Worm (Caenorhabditis elegans): ENCODE measurements around the gene R12B2.2.
A peak's percentile ranks its signal among the peaks of the same experiment; 100 is the strongest.

The R12B2.2 gene

ce11 chrIII:5806720-5807119 lies at the start of gene R12B2.2:
R12B2.2 (plus strand) TSS chrIII:5807020.
- TF ChIP-seq mes-2 (tag; optimal IDR thresholded peaks at IDR 0.05; ENCODE audit: poor library complexity, severe bottlenecking) (peak; percentile 20), ceh-32 (tag; optimal IDR thresholded peaks at IDR 0.05; ENCODE audit: poor library complexity) (no peak)

DNA sequence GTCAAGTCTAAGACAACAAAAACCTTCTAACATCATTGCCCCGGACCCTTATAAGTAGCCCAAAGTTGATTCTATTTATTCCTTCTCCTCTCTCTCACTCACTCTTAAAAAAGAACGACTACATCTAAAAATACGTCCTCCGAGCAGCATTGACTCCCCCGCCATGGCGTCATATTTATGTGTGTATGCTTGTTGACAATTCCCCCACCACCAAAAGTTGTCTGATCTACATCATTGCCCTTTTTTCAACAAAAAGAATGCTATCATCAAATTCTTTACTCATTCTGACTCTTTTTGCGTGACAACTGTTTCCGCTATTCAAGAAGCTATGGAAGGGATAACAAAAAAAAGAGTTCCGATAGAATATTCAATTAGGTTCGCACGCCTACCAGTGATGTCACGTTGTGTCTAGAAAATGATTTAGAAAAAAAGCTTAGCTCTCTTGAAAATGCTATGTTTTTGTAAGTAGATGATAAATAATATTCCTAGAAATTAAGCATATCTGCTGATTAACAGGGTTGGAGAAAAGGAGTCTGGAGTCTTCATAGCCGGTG lies 49.3 kb upstream of the R12B2.2 start:
- TF ChIP-seq php-3 (GFP tag; IDR thresholded peaks at IDR 0.05) (no peak), ces-1 (GFP tag; optimal IDR thresholded peaks at IDR 0.05) (peak; percentile 6), aha-1 (tag) (peak; percentile 94), mep-1 (tag; optimal IDR thresholded peaks at IDR 0.05) (peak; percentile 12), rbr-2 (tag; optimal IDR thresholded peaks at IDR 0.05) (peak; percentile 27), lim-7 (GFP tag; IDR thresholded peaks at IDR 0.05) (no peak), ctbp-1 (GFP tag; IDR thresholded peaks at IDR 0.05) (peak; percentile 21; the same call in 1 of the 2 replicates), snpc-1.2 (GFP tag; IDR thresholded peaks at IDR 0.05) (0 out of 2 replicates have a peak, but pooled peaks have one; percentile 10)

DNA sequence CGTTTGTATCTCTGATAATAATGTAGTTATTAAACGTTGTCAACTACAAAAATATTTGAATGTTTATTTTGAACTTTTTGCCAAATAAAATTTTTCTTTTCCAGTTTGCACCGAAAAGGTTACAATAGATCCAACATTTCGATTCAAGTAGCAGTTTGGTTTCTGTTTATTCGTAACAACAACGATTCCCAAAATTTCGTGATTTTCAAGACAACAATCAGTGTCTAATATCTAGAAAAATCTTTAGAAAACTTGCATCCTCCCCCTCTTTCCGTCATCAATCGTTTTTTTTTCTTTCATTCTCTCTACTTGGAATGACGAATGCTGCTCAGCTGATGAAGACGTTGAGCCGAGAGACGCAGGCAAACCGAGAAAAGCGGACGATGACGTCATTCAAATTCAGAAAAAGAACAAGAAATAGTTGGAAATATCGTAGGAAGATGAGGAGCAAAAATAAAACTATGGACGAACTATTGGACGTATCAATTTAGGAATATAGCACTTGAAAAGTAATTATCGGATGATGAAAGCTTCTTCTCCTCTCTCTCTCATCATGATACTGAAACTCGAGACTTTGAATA lies 48.2 kb upstream of the R12B2.2 start:
- TF ChIP-seq ztf-11 (tag; optimal IDR thresholded peaks at IDR 0.05) (no peak), hif-1 (tag; optimal IDR thresholded peaks at IDR 0.05) (peak in 1 of 2 experiments; percentile 65), attf-4 (tag; optimal IDR thresholded peaks at IDR 0.05) (no peak), ztf-7 (tag; optimal IDR thresholded peaks at IDR 0.05) (no peak), Y105C5A.15 (GFP tag; IDR thresholded peaks at IDR 0.05) (no peak), lir-3 (tag; optimal IDR thresholded peaks at IDR 0.05) (no peak), egl-43 (GFP tag; IDR thresholded peaks at IDR 0.05) (0 out of 2 replicates have a peak, but pooled peaks have one; percentile 29), pha-4 (GFP tag; IDR thresholded peaks at IDR 0.05) (no peak), pha-4 (tag; optimal IDR thresholded peaks at IDR 0.05) (no peak), lin-15B (tag; optimal IDR thresholded peaks at IDR 0.05) (no peak), R02D3.7 (tag; optimal IDR thresholded peaks at IDR 0.05) (no peak), zip-2 (tag; optimal IDR thresholded peaks at IDR 0.05) (no peak), snpc-1.2 (GFP tag; IDR thresholded peaks at IDR 0.05) (no peak), lin-13 (GFP tag; optimal IDR thresholded peaks at IDR 0.05) (no peak), nhr-237 (tag; optimal IDR thresholded peaks at IDR 0.05) (no peak), Y75B8A.6 (GFP tag; IDR thresholded peaks at IDR 0.05) (no peak), F26F4.8 (GFP tag; conservative IDR thresholded peaks at IDR 0.05) (no peak), unc-62 (GFP tag; optimal IDR thresholded peaks at IDR 0.05 in 1 of 2) (peak in 1 of 2 experiments; percentile 99), unc-62 (tag; optimal IDR thresholded peaks at IDR 0.05) (no peak), fkh-10 (GFP tag; optimal IDR thresholded peaks at IDR 0.05) (peak; percentile 85), jun-1 (tag; optimal IDR thresholded peaks at IDR 0.05) (no peak), sdz-12 (GFP tag; optimal IDR thresholded peaks at IDR 0.05) (no peak), mes-2 (tag; optimal IDR thresholded peaks at IDR 0.05; ENCODE audit: poor library complexity, severe bottlenecking) (peak; percentile 20), pqm-1 (tag; optimal IDR thresholded peaks at IDR 0.05) (no peak), nhr-41 (GFP tag; IDR thresholded peaks at IDR 0.05) (no peak), mdl-1 (tag; optimal IDR thresholded peaks at IDR 0.05) (no peak), lsy-2 (tag; optimal IDR thresholded peaks at IDR 0.05) (peak; percentile 58 to 66), ZK546.5 (tag; optimal IDR thresholded peaks at IDR 0.05) (no peak), nhr-28 (tag; optimal IDR thresholded peaks at IDR 0.05) (no peak), dmd-6 (GFP tag; IDR thresholded peaks at IDR 0.05) (peak; percentile 50), F49E8.2 (tag; optimal IDR thresholded peaks at IDR 0.05; ENCODE audit: borderline replicate concordance) (no peak), hmg-1.1 (GFP tag; IDR thresholded peaks at IDR 0.05) (peak; percentile 44; the same call in 1 of the 2 replicates), madf-9 (GFP tag; conservative IDR thresholded peaks at IDR 0.05) (no peak), skn-1 (tag; optimal IDR thresholded peaks at IDR 0.05) (no peak), D1046.2 (GFP tag; IDR thresholded peaks at IDR 0.05) (no peak), mxl-3 (GFP tag; optimal IDR thresholded peaks at IDR 0.05) (no peak), ctbp-1 (GFP tag; IDR thresholded peaks at IDR 0.05) (peak; percentile 84), nhr-77 (tag; optimal IDR thresholded peaks at IDR 0.05) (no peak), aha-1 (tag) (peak; percentile 98), spr-3 (GFP tag; optimal IDR thresholded peaks at IDR 0.05) (no peak), arid-1 (GFP tag; conservative IDR thresholded peaks at IDR 0.05) (no peak)

All from whole organism, L4 larva.